Worm (Caenorhabditis elegans) whole organism, late embryonic: ENCODE data around the gene unc-76.

Experiments
- C08G9.2 ChIP-seq: sonication (generic microtip); optimal IDR thresholded peaks from 2 replicates; lab custom pipeline; 2016; ENCODE audit warnings: mild to moderate bottlenecking, missing genetic modification characterization, moderate library complexity, missing compliant biosample characterization
- C38D4.7 ChIP-seq: fragments of 200-800 bp; sonication (Bioruptor generic); optimal IDR thresholded peaks from 2 replicates; lab custom pipeline; 2018; ENCODE audit warnings: mild to moderate bottlenecking, missing genetic modification characterization, moderate library complexity, missing compliant biosample characterization
- F13H6.1 ChIP-seq: sonication (generic microtip); optimal IDR thresholded peaks from 2 replicates; lab custom pipeline; 2016; ENCODE audit warnings: missing genetic modification characterization, missing compliant biosample characterization
- K02D7.2 ChIP-seq: sonication (generic microtip); optimal IDR thresholded peaks from 2 replicates; lab custom pipeline; 2017; ENCODE audit warnings: mild to moderate bottlenecking, missing genetic modification characterization, missing compliant biosample characterization
- K09A11.1 ChIP-seq: sonication (generic microtip); optimal IDR thresholded peaks from 2 replicates; lab custom pipeline; 2017; ENCODE audit warnings: antibody characterized with exemption, mild to moderate bottlenecking, missing genetic modification characterization, missing compliant biosample characterization; ENCODE audit not compliant: insufficient read depth
- T23F11.4 ChIP-seq: fragments of 200-800 bp; sonication (Bioruptor generic); optimal IDR thresholded peaks from 2 replicates; lab custom pipeline; 2018; ENCODE audit warnings: mild to moderate bottlenecking, missing genetic modification characterization, missing compliant biosample characterization
- Y22D7AL.16 ChIP-seq: sonication (generic microtip); optimal IDR thresholded peaks from 2 replicates; lab custom pipeline; 2016; ENCODE audit warnings: missing genetic modification characterization, missing compliant biosample characterization
- ama-1 ChIP-seq: fragments of 150-350 bp; optimal IDR thresholded peaks from 2 replicates; lab custom pipeline; 2014
- ceh-14 ChIP-seq: sonication (generic microtip); optimal IDR thresholded peaks from 2 replicates; lab custom pipeline; 2016; ENCODE audit warnings: missing genotype, missing genetic modification characterization, missing compliant biosample characterization
- ceh-18 ChIP-seq: sonication (generic microtip); optimal IDR thresholded peaks from 2 replicates; lab custom pipeline; 2016; ENCODE audit warnings: missing genetic modification characterization, missing compliant biosample characterization
- ceh-19 ChIP-seq: fragments of 200-800 bp; sonication (Bioruptor generic); optimal IDR thresholded peaks from 2 replicates; lab custom pipeline; 2018; ENCODE audit warnings: mild to moderate bottlenecking, missing genetic modification characterization, missing compliant biosample characterization
- ceh-2 ChIP-seq: sonication (generic microtip); optimal IDR thresholded peaks from 2 replicates; lab custom pipeline; 2016; ENCODE audit warnings: missing genotype, missing genetic modification characterization, missing compliant biosample characterization
- ceh-22 ChIP-seq: sonication (generic microtip); optimal IDR thresholded peaks from 2 replicates; lab custom pipeline; 2017; ENCODE audit warnings: missing biosample characterization, missing genetic modification characterization
- ceh-34 ChIP-seq: sonication (generic microtip); optimal IDR thresholded peaks from 2 replicates; lab custom pipeline; 2016; ENCODE audit warnings: mild to moderate bottlenecking, missing genetic modification characterization, missing compliant biosample characterization
- ceh-45 ChIP-seq: fragments of 200-800 bp; sonication (Bioruptor generic); IDR thresholded peaks from 2 replicates; pipeline ENCODE4 v1.3.6; 2022; ENCODE audit warnings: missing genetic modification reagents, missing genetic modification characterization, missing compliant biosample characterization
- ceh-48 ChIP-seq: sonication (generic microtip); optimal IDR thresholded peaks from 2 replicates; lab custom pipeline; 2016; ENCODE audit warnings: missing genetic modification characterization, inconsistent platforms, missing compliant biosample characterization
- ceh-6 ChIP-seq: fragments of 200-800 bp; sonication (Bioruptor generic); optimal IDR thresholded peaks from 2 replicates; lab custom pipeline; 2018; ENCODE audit warnings: mild to moderate bottlenecking, missing genetic modification characterization, missing compliant biosample characterization
- dmd-4 ChIP-seq: sonication (generic microtip); optimal IDR thresholded peaks from 2 replicates; lab custom pipeline; 2016; ENCODE audit warnings: borderline replicate concordance, missing genetic modification characterization, missing compliant biosample characterization
- dve-1 ChIP-seq: sonication (generic microtip); optimal IDR thresholded peaks from 2 replicates; lab custom pipeline; 2017; ENCODE audit warnings: antibody characterized with exemption, mild to moderate bottlenecking, missing genetic modification characterization, missing compliant biosample characterization
- elt-2 ChIP-seq: sonication (generic microtip); optimal IDR thresholded peaks from 2 replicates; lab custom pipeline; 2016; ENCODE audit warnings: missing genetic modification reagents, missing genetic modification characterization, missing compliant biosample characterization
- elt-4 ChIP-seq: sonication (generic microtip); optimal IDR thresholded peaks from 2 replicates; lab custom pipeline; 2016; ENCODE audit warnings: missing genetic modification characterization, missing compliant biosample characterization
- ets-4 ChIP-seq: sonication (generic microtip); optimal IDR thresholded peaks from 2 replicates; lab custom pipeline; 2016; ENCODE audit warnings: missing genetic modification characterization, missing compliant biosample characterization
- eyg-1 ChIP-seq: sonication (generic microtip); optimal IDR thresholded peaks from 2 replicates; lab custom pipeline; 2016; ENCODE audit warnings: missing genotype, missing genetic modification characterization, missing compliant biosample characterization
- fax-1 ChIP-seq: sonication (generic microtip); optimal IDR thresholded peaks from 2 replicates; lab custom pipeline; 2016; ENCODE audit warnings: missing genotype, missing genetic modification characterization, missing compliant biosample characterization
- fkh-10 ChIP-seq: fragments of 150-350 bp; optimal IDR thresholded peaks from 2 replicates; lab custom pipeline; 2014; ENCODE audit warnings: missing biosample characterization, missing genetic modification reagents, missing genetic modification characterization
- fkh-6 ChIP-seq: sonication (generic microtip); optimal IDR thresholded peaks from 2 replicates; lab custom pipeline; 2016; ENCODE audit warnings: missing genetic modification characterization, missing compliant biosample characterization
- gmeb-2 ChIP-seq: sonication (generic microtip); optimal IDR thresholded peaks from 2 replicates; lab custom pipeline; 2016; ENCODE audit warnings: missing genetic modification characterization, inconsistent platforms, missing compliant biosample characterization
- hlh-13 ChIP-seq: fragments of 200-800 bp; sonication (Bioruptor generic); optimal IDR thresholded peaks from 2 replicates; lab custom pipeline; 2018; ENCODE audit warnings: mild to moderate bottlenecking, missing genetic modification characterization, missing compliant biosample characterization
- hlh-30 ChIP-seq: sonication (generic microtip); optimal IDR thresholded peaks from 2 replicates; lab custom pipeline; 2017; ENCODE audit warnings: antibody characterized with exemption, missing genetic modification characterization, missing compliant biosample characterization; ENCODE audit not compliant: insufficient read depth
- hlh-6 ChIP-seq: sonication (generic microtip); optimal IDR thresholded peaks from 2 replicates; lab custom pipeline; 2016; ENCODE audit warnings: missing genotype, missing genetic modification characterization, missing compliant biosample characterization
- lim-6 ChIP-seq: sonication (generic microtip); optimal IDR thresholded peaks from 2 replicates; lab custom pipeline; 2016; ENCODE audit warnings: missing genetic modification characterization, missing compliant biosample characterization
- lin-11 ChIP-seq: fragments of 200-800 bp; sonication (Bioruptor generic); optimal IDR thresholded peaks from 2 replicates; lab custom pipeline; 2018; ENCODE audit warnings: mild to moderate bottlenecking, missing genetic modification characterization, missing compliant biosample characterization
- madf-2 ChIP-seq: sonication (generic microtip); optimal IDR thresholded peaks from 2 replicates; lab custom pipeline; 2017; ENCODE audit warnings: missing genetic modification characterization, missing compliant biosample characterization
- mec-3 ChIP-seq: sonication (generic microtip); optimal IDR thresholded peaks from 2 replicates; lab custom pipeline; 2016; ENCODE audit warnings: borderline replicate concordance, missing genetic modification characterization, missing compliant biosample characterization
- nfya-1 ChIP-seq: sonication (generic microtip); optimal IDR thresholded peaks from 2 replicates; lab custom pipeline; 2017; ENCODE audit warnings: missing genetic modification characterization, mild to moderate bottlenecking, missing compliant biosample characterization, antibody characterized with exemption, moderate library complexity
- nhr-11 ChIP-seq: fragments of 150-350 bp; optimal IDR thresholded peaks from 2 replicates; lab custom pipeline; 2014; ENCODE audit warnings: missing biosample characterization, missing genetic modification characterization
- npax-4 ChIP-seq: sonication (generic microtip); optimal IDR thresholded peaks from 2 replicates; lab custom pipeline; 2016; ENCODE audit warnings: missing genetic modification characterization, missing compliant biosample characterization
- odd-2 ChIP-seq: sonication (generic microtip); optimal IDR thresholded peaks from 2 replicates; lab custom pipeline; 2017; ENCODE audit warnings: antibody characterized with exemption, mild to moderate bottlenecking, missing genetic modification characterization, missing compliant biosample characterization
- pat-9 ChIP-seq: fragments of 200-800 bp; sonication (Bioruptor generic); optimal IDR thresholded peaks from 2 replicates; lab custom pipeline; 2018; ENCODE audit warnings: mild to moderate bottlenecking, missing genetic modification characterization, moderate library complexity, missing compliant biosample characterization
- pax-1 ChIP-seq: fragments of 150-350 bp; optimal IDR thresholded peaks from 2 replicates; lab custom pipeline; 2014; ENCODE audit warnings: missing biosample characterization, missing genetic modification characterization
- pha-4 ChIP-seq: fragments of 150-350 bp; optimal IDR thresholded peaks from 2 replicates; lab custom pipeline; 2018; ENCODE audit warnings: missing biosample characterization, missing genetic modification reagents, missing genetic modification characterization
- pqm-1 ChIP-seq: sonication (generic microtip); optimal IDR thresholded peaks from 2 replicates; lab custom pipeline; 2016; ENCODE audit warnings: missing genetic modification characterization, missing compliant biosample characterization
- ref-2 ChIP-seq: sonication (generic microtip); optimal IDR thresholded peaks from 2 replicates; lab custom pipeline; 2016; ENCODE audit warnings: missing genetic modification characterization, missing compliant biosample characterization
- rnt-1 ChIP-seq: sonication (generic microtip); optimal IDR thresholded peaks from 2 replicates; lab custom pipeline; 2016; ENCODE audit warnings: missing genetic modification characterization, missing compliant biosample characterization
- sdc-2 ChIP-seq: sonication (generic microtip); optimal IDR thresholded peaks from 2 replicates; lab custom pipeline; 2016; ENCODE audit warnings: missing genotype, missing genetic modification characterization, missing compliant biosample characterization
- sox-2 ChIP-seq: fragments of 200-800 bp; sonication (Bioruptor generic); IDR thresholded peaks from 2 replicates; pipeline ENCODE4 v1.3.6; 2022; ENCODE audit warnings: missing genetic modification reagents, missing genetic modification characterization, missing compliant biosample characterization
- tbx-2 ChIP-seq: sonication (generic microtip); optimal IDR thresholded peaks from 2 replicates; lab custom pipeline; 2016; ENCODE audit warnings: missing genetic modification characterization, missing compliant biosample characterization
- tbx-7 ChIP-seq: sonication (generic microtip); optimal IDR thresholded peaks from 2 replicates; lab custom pipeline; 2016; ENCODE audit warnings: missing genotype, missing genetic modification characterization, missing compliant biosample characterization
- ttx-3 ChIP-seq: sonication (generic microtip); optimal IDR thresholded peaks from 2 replicates; lab custom pipeline; 2016; ENCODE audit warnings: missing genetic modification reagents, missing genetic modification characterization, missing compliant biosample characterization
- unc-3 ChIP-seq, 2 experiments: fragments of 200-800 bp in 1 of 2; sonication (Bioruptor generic) in 1 of 2; sonication (generic microtip) in 1 of 2; conservative IDR thresholded peaks in 1 of 2; optimal IDR thresholded peaks in 1 of 2; 2 replicates each; pipeline versions ENCODE4 v1.3.6 to Lab custom; 2016 to 2022; ENCODE audit warnings: missing compliant biosample characterization in 2 of 2, missing genetic modification characterization in 2 of 2, missing genetic modification reagents in 1 of 2
- ztf-16 ChIP-seq: sonication (generic microtip); optimal IDR thresholded peaks from 2 replicates; lab custom pipeline; 2017; ENCODE audit warnings: missing genetic modification characterization, missing compliant biosample characterization

The unc-76 gene

DNA sequence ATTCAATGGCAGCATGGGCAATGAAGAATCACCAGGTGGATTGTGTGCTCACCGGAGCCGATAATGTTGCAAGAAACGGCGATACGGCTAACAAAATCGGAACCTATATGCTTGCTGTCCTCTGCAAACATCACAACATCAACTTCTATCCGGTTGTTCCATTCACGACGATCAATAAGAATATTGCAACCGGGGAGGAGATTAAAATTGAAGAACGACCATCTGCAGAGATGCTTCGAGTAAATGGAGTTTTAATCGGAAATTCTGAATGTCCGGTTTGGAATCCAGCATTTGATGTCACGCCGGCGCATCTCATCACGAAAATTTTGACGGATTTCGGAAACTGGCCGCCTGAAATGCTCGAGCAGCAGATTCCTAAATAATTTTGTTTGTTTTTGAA is 12.1 kb downstream of the unc-76 start:
- TF ChIP-seq elt-4 (tag; lab: Kevin White, UChicago) (no peak), C08G9.2 (tag; lab: Kevin White, UChicago) (no peak), fkh-6 (tag; lab: Kevin White, UChicago) (no peak), pax-1 (tag; lab: Kevin White, UChicago) (no peak), unc-3 (GFP tag; conservative IDR thresholded peaks at IDR 0.05; lab: Robert Waterston, UW) (no peak), unc-3 (tag; optimal IDR thresholded peaks at IDR 0.05; lab: Kevin White, UChicago) (no peak)

DNA sequence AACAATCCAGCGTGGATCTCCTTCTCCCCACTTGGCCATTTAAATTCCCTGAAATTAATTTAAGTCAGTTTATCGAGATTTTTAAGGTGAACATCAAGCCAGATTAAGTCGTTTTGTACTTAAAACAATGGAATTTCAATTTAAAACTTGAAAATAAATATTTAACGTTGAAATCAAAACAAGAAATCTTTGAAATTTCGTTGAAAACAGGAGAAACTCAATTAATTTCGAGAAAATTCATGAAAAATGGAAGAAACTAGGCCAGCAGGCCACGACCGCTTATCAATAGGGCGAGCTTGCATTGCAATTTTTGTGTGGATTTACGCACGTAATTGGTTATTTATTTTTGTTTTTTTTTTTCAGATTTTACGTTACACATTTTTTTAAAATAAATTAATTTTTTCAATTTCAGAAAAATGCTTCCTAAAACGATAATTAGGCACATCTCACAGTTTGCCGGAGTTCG is 13.8 kb downstream of the unc-76 start, which contains the start of the genes ahsa-1 and C01G10.7:
Gene ahsa-1 (minus strand): TSS at position 51 of the 466 bp plus-strand sequence.
Gene C01G10.7 (plus strand): TSS at position 413 of the 466 bp plus-strand sequence.
- TF ChIP-seq ets-4 (tag; lab: Kevin White, UChicago) (peak; percentile 97), hlh-30 (tag; lab: Kevin White, UChicago) (no peak), C38D4.7 (GFP tag; lab: Kevin White, UChicago) (no peak), fkh-10 (GFP tag; lab: Kevin White, UChicago) (no peak), rnt-1 (peak; percentile 80), ceh-6 (GFP tag; lab: Kevin White, UChicago) (no peak), ceh-14 (tag; lab: Kevin White, UChicago) (peak; percentile 94), ceh-34 (tag; lab: Kevin White, UChicago) (peak; percentile 68), fax-1 (tag; lab: Kevin White, UChicago) (peak; percentile 67), npax-4 (tag; lab: Kevin White, UChicago) (no peak), sox-2 (GFP tag; lab: Robert Waterston, UW) (no peak), dmd-4 (no peak), dve-1 (tag; lab: Kevin White, UChicago) (peak; percentile 18), ref-2 (tag; lab: Kevin White, UChicago) (peak; percentile 84), T23F11.4 (GFP tag; lab: Kevin White, UChicago) (no peak), C08G9.2 (tag; lab: Kevin White, UChicago) (peak; percentile 94), sdc-2 (peak; percentile 51), ceh-45 (GFP tag; lab: Robert Waterston, UW) (no peak), hlh-13 (peak; percentile 28), ceh-22 (tag; lab: Kevin White, UChicago) (no peak), nfya-1 (peak; percentile 83), odd-2 (tag; lab: Kevin White, UChicago) (no peak), lin-11 (no peak), elt-2 (peak; percentile 76), madf-2 (peak; percentile 35), lim-6 (tag; lab: Kevin White, UChicago) (peak; percentile 89), ceh-48 (tag; lab: Kevin White, UChicago) (peak; percentile 29), eyg-1 (tag; lab: Kevin White, UChicago) (peak; percentile 66), mec-3 (peak; percentile 85), F13H6.1 (tag; lab: Kevin White, UChicago) (peak; percentile 77), tbx-7 (tag; lab: Kevin White, UChicago) (peak; percentile 92), ttx-3 (tag; lab: Kevin White, UChicago) (peak; percentile 63), nhr-11 (no peak), ceh-19 (peak; percentile 21), pha-4 (tag; lab: Kevin White, UChicago) (no peak), ama-1 (lab: Kevin White, UChicago) (no peak), ceh-18 (peak; percentile 81), Y22D7AL.16 (tag; lab: Kevin White, UChicago) (no peak), ceh-2 (peak; percentile 97), hlh-6 (peak; percentile 15), pat-9 (tag; lab: Kevin White, UChicago) (no peak), K09A11.1 (tag; lab: Kevin White, UChicago) (no peak), ztf-16 (tag; lab: Kevin White, UChicago) (peak; percentile 70), K02D7.2 (tag; lab: Kevin White, UChicago) (no peak), gmeb-2 (peak; percentile 15), pqm-1 (tag; lab: Kevin White, UChicago) (peak; percentile 93), tbx-2 (tag; lab: Kevin White, UChicago) (peak; percentile 96)
